Worm (Caenorhabditis elegans) whole organism, midembryonic: ENCODE results near the gene srg-61.

Experiments
- T22C8.4 ChIP-seq: fragments of 200-800 bp; sonication (Bioruptor generic); IDR thresholded peaks from 2 replicates; pipeline ENCODE4 v1.3.6; 2022; ENCODE audit warnings: missing genetic modification characterization, missing compliant biosample characterization
- cog-1 ChIP-seq: sonication (generic microtip); optimal IDR thresholded peaks from 2 replicates; lab custom pipeline; 2016; ENCODE audit warnings: missing genetic modification characterization, missing compliant biosample characterization
- flt-1 ChIP-seq: fragments of 200-800 bp; sonication (Bioruptor generic); IDR thresholded peaks from 2 replicates; pipeline ENCODE4 v1.3.6; 2022; ENCODE audit warnings: missing genetic modification characterization, missing compliant biosample characterization
- klf-2 ChIP-seq: fragments of 200-800 bp; sonication (Bioruptor generic); conservative IDR thresholded peaks from 2 replicates; pipeline ENCODE4 v1.3.6; 2022; ENCODE audit warnings: missing genetic modification reagents, missing genetic modification characterization, missing compliant biosample characterization
- med-1 ChIP-seq: sonication (generic microtip); optimal IDR thresholded peaks from 2 replicates; lab custom pipeline; 2017; ENCODE audit warnings: missing genetic modification characterization, mild to moderate bottlenecking, missing compliant biosample characterization, antibody characterized with exemption, missing genetic modification reagents; ENCODE audit not compliant: insufficient read depth
- ref-1 ChIP-seq: fragments of 200-800 bp; sonication (Bioruptor generic); conservative IDR thresholded peaks from 2 replicates; pipeline ENCODE4 v1.3.6; 2022; ENCODE audit warnings: missing genetic modification reagents, missing genetic modification characterization, missing compliant biosample characterization
- tab-1 ChIP-seq: fragments of 200-800 bp; sonication (Bioruptor generic); IDR thresholded peaks from 2 replicates; pipeline ENCODE4 v1.3.6; 2022; ENCODE audit warnings: missing genetic modification characterization, missing compliant biosample characterization
- ztf-23 ChIP-seq: fragments of 200-800 bp; sonication (Bioruptor generic); IDR thresholded peaks from 2 replicates; pipeline ENCODE4 v1.3.6; 2022; ENCODE audit warnings: missing genetic modification reagents, missing genetic modification characterization, missing compliant biosample characterization
- ztf-29 ChIP-seq: fragments of 200-800 bp; sonication (Bioruptor generic); IDR thresholded peaks from 2 replicates; pipeline ENCODE4 v1.3.6; 2022; ENCODE audit warnings: missing genetic modification reagents, missing genetic modification characterization, missing compliant biosample characterization

The srg-61 gene

ce11 chrV:2690478-2690877 is 49.6 kb downstream of the srg-61 start:
- TF ChIP-seq ztf-29 (GFP tag; lab: Robert Waterston, UW): no peak
- TF ChIP-seq ztf-23: no peak
- no peak for TF ChIP-seq cog-1 (tag; lab: Kevin White, UChicago)
- TF ChIP-seq tab-1 (GFP tag; lab: Robert Waterston, UW): no peak
- no peak for TF ChIP-seq ref-1
- TF ChIP-seq flt-1: no peak
- no peak for TF ChIP-seq T22C8.4 (GFP tag; lab: Robert Waterston, UW)
- no peak for TF ChIP-seq med-1
- no peak for TF ChIP-seq klf-2
